Worm (Caenorhabditis elegans): ENCODE measurements around the gene nspb-2.

The nspb-2 gene

ce11 chrIV:6548609-6549008 is 42.9 kb upstream of the nspb-2 start, which contains the start of gene fan-1 (continued):
- peak; percentile 94 to 98 for TF ChIP-seq efl-1 (optimal IDR thresholded peaks at IDR 0.05)
- TF ChIP-seq efl-1 (GFP tag; optimal IDR thresholded peaks at IDR 0.05 in 1 of 2) = peak; percentile 98 to 100
- TF ChIP-seq ceh-82 (tag; optimal IDR thresholded peaks at IDR 0.05) = peak; percentile 43 to 74 (median 49)
- peak; percentile 71 for TF ChIP-seq rnt-1 (tag; optimal IDR thresholded peaks at IDR 0.05)
- TF ChIP-seq irx-1 (tag; optimal IDR thresholded peaks at IDR 0.05) = peak; percentile 30
- TF ChIP-seq lin-13 (GFP tag; optimal IDR thresholded peaks at IDR 0.05) = peak; percentile 63
- TF ChIP-seq nhr-19 (GFP tag; conservative IDR thresholded peaks at IDR 0.05) = peak; percentile 47
- no peak for TF ChIP-seq egl-27 (tag; optimal IDR thresholded peaks at IDR 0.05)
- peak; percentile 43 for TF ChIP-seq fkh-8 (tag; optimal IDR thresholded peaks at IDR 0.05)

ce11 chrIV:6552036-6552435 is 39.5 kb upstream of the nspb-2 start:
- TF ChIP-seq sox-4 (tag; optimal IDR thresholded peaks at IDR 0.05) (no peak), elt-2 (tag; optimal IDR thresholded peaks at IDR 0.05) (peak; percentile 24), ceh-82 (tag; optimal IDR thresholded peaks at IDR 0.05) (no peak), lin-35 (GFP tag; optimal IDR thresholded peaks at IDR 0.05) (no peak), pag-3 (tag; optimal IDR thresholded peaks at IDR 0.05; ENCODE audit: borderline replicate concordance, insufficient read depth) (no peak), grh-1 (GFP tag; IDR thresholded peaks at IDR 0.05) (no peak), lin-14 (GFP tag; optimal IDR thresholded peaks at IDR 0.05) (no peak), C16A3.4 (tag; optimal IDR thresholded peaks at IDR 0.05) (no peak), nhr-71 (tag; optimal IDR thresholded peaks at IDR 0.05) (no peak), egl-13 (tag; optimal IDR thresholded peaks at IDR 0.05) (no peak), efl-1 (optimal IDR thresholded peaks at IDR 0.05) (no peak), efl-1 (GFP tag; optimal IDR thresholded peaks at IDR 0.05 in 1 of 2) (peak in 1 of 2 experiments; percentile 90), unc-98 (GFP tag; IDR thresholded peaks at IDR 0.05) (no peak), nhr-77 (tag; optimal IDR thresholded peaks at IDR 0.05) (no peak), dpl-1 (GFP tag; optimal IDR thresholded peaks at IDR 0.05) (no peak), vab-15 (tag; optimal IDR thresholded peaks at IDR 0.05) (no peak)

ce11 chrIV:6554865-6555264 is 36.6 kb upstream of the nspb-2 start:
- no peak for TF ChIP-seq grh-1 (GFP tag; IDR thresholded peaks at IDR 0.05)
- no peak for TF ChIP-seq nhr-20 (tag; optimal IDR thresholded peaks at IDR 0.05)
- no peak for TF ChIP-seq ceh-63 (GFP tag; optimal IDR thresholded peaks at IDR 0.05)
- TF ChIP-seq isw-1 (GFP tag; IDR thresholded peaks at IDR 0.05) = no peak
- TF ChIP-seq F16B12.6 (tag; optimal IDR thresholded peaks at IDR 0.05) = no peak
- TF ChIP-seq unc-62 (GFP tag; optimal IDR thresholded peaks at IDR 0.05) = no peak
- TF ChIP-seq ces-1 (GFP tag; optimal IDR thresholded peaks at IDR 0.05) = no peak
- no peak for TF ChIP-seq C04F5.9 (tag; optimal IDR thresholded peaks at IDR 0.05)
- no peak for TF ChIP-seq ama-1 (optimal IDR thresholded peaks at IDR 0.05)
- no peak for TF ChIP-seq tlp-1 (tag; optimal IDR thresholded peaks at IDR 0.05)
- TF ChIP-seq pag-3 (tag; optimal IDR thresholded peaks at IDR 0.05; ENCODE audit: borderline replicate concordance, insufficient read depth) = no peak
- TF ChIP-seq lsy-2 (tag; optimal IDR thresholded peaks at IDR 0.05) = no peak
- TF ChIP-seq swsn-7 (tag; optimal IDR thresholded peaks at IDR 0.05) = no peak
- no peak for TF ChIP-seq unc-98 (GFP tag; IDR thresholded peaks at IDR 0.05)
- no peak for TF ChIP-seq C16A3.4 (tag; optimal IDR thresholded peaks at IDR 0.05)
- no peak for TF ChIP-seq jun-1 (tag; optimal IDR thresholded peaks at IDR 0.05)
- no peak for TF ChIP-seq egl-27 (tag; optimal IDR thresholded peaks at IDR 0.05)
- no peak for TF ChIP-seq fkh-4 (tag; optimal IDR thresholded peaks at IDR 0.05; ENCODE audit: borderline replicate concordance)
- no peak for TF ChIP-seq rnt-1 (tag; optimal IDR thresholded peaks at IDR 0.05)
- TF ChIP-seq mef-2 (tag; optimal IDR thresholded peaks at IDR 0.05) = no peak
- TF ChIP-seq irx-1 (tag; optimal IDR thresholded peaks at IDR 0.05) = no peak
- no peak for TF ChIP-seq vab-15 (tag; optimal IDR thresholded peaks at IDR 0.05)
- TF ChIP-seq mab-9 (GFP tag; IDR thresholded peaks at IDR 0.05) = no peak
- TF ChIP-seq nhr-12 (tag; optimal IDR thresholded peaks at IDR 0.05) = no peak
- TF ChIP-seq lin-14 (GFP tag; optimal IDR thresholded peaks at IDR 0.05) = peak; percentile 30
- TF ChIP-seq nhr-11 (tag; optimal IDR thresholded peaks at IDR 0.05) = no peak
- TF ChIP-seq C34B4.2 (tag; optimal IDR thresholded peaks at IDR 0.05) = no peak
- no peak for TF ChIP-seq nhr-47 (tag; optimal IDR thresholded peaks at IDR 0.05)
- TF ChIP-seq unc-86 (tag; optimal IDR thresholded peaks at IDR 0.05) = no peak
- peak; percentile 45 for TF ChIP-seq nhr-90 (tag; optimal IDR thresholded peaks at IDR 0.05; ENCODE audit: poor library complexity)
- no peak for TF ChIP-seq xbp-1 (tag; optimal IDR thresholded peaks at IDR 0.05)
- TF ChIP-seq snpc-4 (tag; optimal IDR thresholded peaks at IDR 0.05) = no peak
- no peak for TF ChIP-seq fos-1 (tag; optimal IDR thresholded peaks at IDR 0.05)
- TF ChIP-seq aha-1 (tag; optimal IDR thresholded peaks at IDR 0.05) = no peak
- TF ChIP-seq ztf-11 (tag; optimal IDR thresholded peaks at IDR 0.05) = no peak
- TF ChIP-seq ceh-90 (tag; optimal IDR thresholded peaks at IDR 0.05) = no peak
